Worm (Caenorhabditis elegans): Measurements from ENCODE around the gene K12H6.5.
A peak's percentile ranks its signal among the peaks of the same experiment; 100 is the strongest.

Gene K12H6.5

DNA sequence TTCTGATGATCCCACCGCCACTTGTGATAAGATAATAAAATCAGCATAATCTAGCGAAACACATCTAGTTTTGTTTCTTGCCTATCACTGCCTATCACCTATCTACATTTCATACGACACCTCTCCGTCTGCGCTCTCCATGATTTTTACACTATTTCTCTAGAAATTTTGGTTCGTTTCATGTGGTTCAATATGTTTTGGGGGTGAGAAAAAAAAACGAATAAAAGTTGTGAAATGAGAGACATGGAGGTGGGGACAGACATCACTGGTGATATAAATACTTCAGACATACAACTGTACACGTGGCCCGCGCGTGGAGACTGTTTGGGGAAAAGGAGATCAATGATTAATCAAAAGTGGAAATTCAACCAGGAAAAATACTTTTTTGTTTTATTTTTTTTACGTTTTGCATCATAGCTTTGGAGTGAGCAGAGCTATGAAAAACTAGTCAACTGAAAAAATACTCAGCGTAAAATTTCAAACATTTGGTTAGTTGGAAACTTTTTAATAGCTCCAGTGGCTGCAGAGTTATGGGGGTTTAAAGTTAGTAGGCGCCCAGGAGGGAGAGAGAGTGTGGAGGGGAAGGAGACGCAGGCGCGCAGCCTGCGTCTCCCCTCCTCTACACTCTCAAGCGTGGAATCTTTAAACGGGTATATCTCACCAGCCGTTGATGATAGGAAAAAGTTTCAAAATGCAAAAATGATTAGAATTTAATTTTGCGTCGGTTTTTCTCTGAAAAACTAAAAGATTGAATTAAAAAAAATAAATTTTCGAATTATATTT, 23.0 kb downstream of the K12H6.5 start:
- TF ChIP-seq pqm-1 (tag; optimal IDR thresholded peaks at IDR 0.05) (peak; percentile 64), nhr-43 (tag; optimal IDR thresholded peaks at IDR 0.05; ENCODE audit: poor library complexity, severe bottlenecking) (peak; percentile 15), mml-1 (tag; optimal IDR thresholded peaks at IDR 0.05) (peak; percentile 37), nhr-76 (tag; optimal IDR thresholded peaks at IDR 0.05) (no peak), elt-3 (tag; optimal IDR thresholded peaks at IDR 0.05) (peak in 1 of 3 experiments; percentile 30), lin-15B (tag; optimal IDR thresholded peaks at IDR 0.05) (no peak), sea-2 (GFP tag; optimal IDR thresholded peaks at IDR 0.05) (no peak), nhr-25 (tag; optimal IDR thresholded peaks at IDR 0.05) (peak; percentile 18), elt-2 (tag; optimal IDR thresholded peaks at IDR 0.05) (peak; percentile 89)

DNA sequence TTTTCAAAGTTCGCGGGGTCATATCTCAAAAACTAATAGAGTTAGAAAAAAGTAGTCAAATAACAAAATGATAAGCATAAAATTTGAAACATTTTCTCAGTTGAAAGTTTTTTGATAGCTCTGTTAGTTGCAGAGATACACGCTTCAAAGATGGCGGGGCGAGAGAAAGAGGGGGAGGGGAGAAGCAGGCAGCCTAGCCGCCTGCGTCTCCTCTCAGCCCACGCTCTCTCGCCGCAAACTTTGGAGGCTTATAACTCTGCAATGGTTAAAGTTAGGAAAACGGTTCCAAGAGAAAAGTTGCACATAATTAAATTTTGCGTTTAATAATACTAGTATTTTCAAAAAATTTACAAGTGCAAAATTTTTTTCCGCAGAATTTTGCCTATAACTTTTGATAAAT, 24.2 kb downstream of the K12H6.5 start:
- TF ChIP-seq nhr-12 (tag; optimal IDR thresholded peaks at IDR 0.05) (no peak), nhr-76 (tag; optimal IDR thresholded peaks at IDR 0.05) (no peak)

DNA sequence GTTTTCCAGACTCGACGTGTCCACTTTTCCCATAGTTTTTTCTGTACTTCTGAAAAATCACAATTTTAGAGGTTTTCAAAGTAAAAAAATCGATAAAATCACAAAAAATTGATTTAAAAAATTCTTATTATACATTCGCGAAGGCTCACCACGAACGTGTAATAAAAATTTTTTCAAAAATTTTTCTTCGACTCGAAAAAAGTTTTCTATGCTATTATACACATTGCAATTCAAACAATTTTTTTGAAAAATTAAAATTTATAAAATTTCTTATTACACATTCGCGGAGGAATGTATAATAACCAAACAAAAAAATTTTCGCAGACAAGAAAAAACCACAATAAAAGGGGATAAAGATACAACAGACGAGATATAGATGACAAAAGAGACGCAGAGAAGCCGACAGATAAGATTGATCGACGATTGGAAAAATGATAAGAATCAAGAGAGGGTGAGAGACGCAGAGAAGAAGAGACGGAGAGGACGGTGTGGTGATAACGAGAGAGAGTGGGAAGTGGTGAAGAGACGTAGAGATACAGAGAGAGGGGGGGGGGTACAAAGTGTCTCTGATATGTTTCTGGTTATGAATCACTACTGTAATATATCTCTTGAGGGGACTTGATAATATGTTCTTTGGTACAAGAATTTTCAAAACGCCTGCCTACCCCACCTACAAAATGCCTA, 25.3 kb downstream of the K12H6.5 start, which contains the start of gene nhr-119:
Gene nhr-119 (minus strand): TSS at position 51 of the 684 bp plus-strand sequence.
- TF ChIP-seq lin-15B (tag; optimal IDR thresholded peaks at IDR 0.05) (peak; percentile 10), mml-1 (tag; optimal IDR thresholded peaks at IDR 0.05) (no peak), unc-39 (tag; optimal IDR thresholded peaks at IDR 0.05) (no peak), pha-4 (tag; optimal IDR thresholded peaks at IDR 0.05) (peak; percentile 31), fos-1 (tag; optimal IDR thresholded peaks at IDR 0.05) (no peak), elt-3 (tag; optimal IDR thresholded peaks at IDR 0.05) (peak in 2 of 3 experiments; percentile 74 to 92), tbx-2 (tag; optimal IDR thresholded peaks at IDR 0.05) (no peak), eor-1 (tag; optimal IDR thresholded peaks at IDR 0.05) (no peak), nfya-1 (tag; optimal IDR thresholded peaks at IDR 0.05; ENCODE audit: insufficient read depth) (peak; percentile 65), ceh-16 (tag; optimal IDR thresholded peaks at IDR 0.05) (no peak), ceh-82 (tag; optimal IDR thresholded peaks at IDR 0.05) (no peak), lsy-12 (tag; optimal IDR thresholded peaks at IDR 0.05) (no peak), nhr-23 (tag; optimal IDR thresholded peaks at IDR 0.05) (peak; percentile 92), nhr-12 (tag; optimal IDR thresholded peaks at IDR 0.05) (no peak), nhr-67 (tag; optimal IDR thresholded peaks at IDR 0.05) (no peak), fkh-10 (GFP tag; optimal IDR thresholded peaks at IDR 0.05) (no peak), snpc-4 (tag; optimal IDR thresholded peaks at IDR 0.05) (no peak), zag-1 (tag; optimal IDR thresholded peaks at IDR 0.05) (no peak), egl-5 (tag; optimal IDR thresholded peaks at IDR 0.05) (no peak), hmg-11 (tag; optimal IDR thresholded peaks at IDR 0.05) (no peak), sea-2 (GFP tag; optimal IDR thresholded peaks at IDR 0.05) (no peak), skn-1 (tag; optimal IDR thresholded peaks at IDR 0.05) (peak; percentile 20), nhr-76 (tag; optimal IDR thresholded peaks at IDR 0.05) (no peak), nhr-43 (tag; optimal IDR thresholded peaks at IDR 0.05; ENCODE audit: poor library complexity, severe bottlenecking) (peak; percentile 93), ceh-9 (tag; optimal IDR thresholded peaks at IDR 0.05) (no peak), ztf-11 (tag; optimal IDR thresholded peaks at IDR 0.05) (no peak), ztf-4 (tag; optimal IDR thresholded peaks at IDR 0.05) (no peak), R02D3.7 (tag; optimal IDR thresholded peaks at IDR 0.05) (peak; percentile 48), nhr-28 (tag; optimal IDR thresholded peaks at IDR 0.05) (no peak), jun-1 (tag; optimal IDR thresholded peaks at IDR 0.05) (peak; percentile 81), mdl-1 (tag; optimal IDR thresholded peaks at IDR 0.05) (no peak), elt-1 (tag; optimal IDR thresholded peaks at IDR 0.05) (peak; percentile 74), ama-1 (optimal IDR thresholded peaks at IDR 0.05) (no peak), egl-27 (tag; optimal IDR thresholded peaks at IDR 0.05) (no peak), ZK546.5 (tag; optimal IDR thresholded peaks at IDR 0.05) (no peak), ceh-28 (tag; optimal IDR thresholded peaks at IDR 0.05) (peak; percentile 90), nhr-77 (tag; optimal IDR thresholded peaks at IDR 0.05) (no peak), nhr-11 (tag; optimal IDR thresholded peaks at IDR 0.05) (peak; percentile 19), aly-2 (tag; optimal IDR thresholded peaks at IDR 0.05) (no peak), unc-62 (GFP tag; optimal IDR thresholded peaks at IDR 0.05) (peak; percentile 11), nhr-237 (tag; optimal IDR thresholded peaks at IDR 0.05) (no peak), lin-39 (tag; optimal IDR thresholded peaks at IDR 0.05) (no peak), elt-2 (tag; optimal IDR thresholded peaks at IDR 0.05) (peak; percentile 96), pqm-1 (tag; optimal IDR thresholded peaks at IDR 0.05) (peak; percentile 92), nhr-25 (tag; optimal IDR thresholded peaks at IDR 0.05) (peak; percentile 85), fkh-2 (tag; optimal IDR thresholded peaks at IDR 0.05) (no peak)
